Worm (Caenorhabditis elegans) whole organism, young adult: ENCODE measurements around the gene Y45G12B.3.

Experiments used
- C06A6.2 ChIP-seq: fragments of 200-800 bp; sonication (Bioruptor generic); conservative IDR thresholded peaks from 2 replicates; pipeline ENCODE4 v1.3.6; 2022; ENCODE audit warnings: missing genetic modification characterization, missing compliant biosample characterization
- Y53F4B.3 ChIP-seq: fragments of 200-800 bp; sonication (Bioruptor generic); IDR thresholded peaks from 2 replicates; pipeline ENCODE4 v1.3.6; 2022; ENCODE audit warnings: missing genetic modification reagents, missing genetic modification characterization, missing compliant biosample characterization
- Y53G8AR.9 ChIP-seq: fragments of 200-800 bp; sonication (Bioruptor generic); conservative IDR thresholded peaks from 2 replicates; pipeline ENCODE4 v1.3.6; 2022; ENCODE audit warnings: missing genetic modification reagents, missing genetic modification characterization, missing compliant biosample characterization
- Y95B8A.8 ChIP-seq: fragments of 200-800 bp; sonication (Bioruptor generic); IDR thresholded peaks from 2 replicates; pipeline ENCODE4 v1.3.6; 2022; ENCODE audit warnings: missing genetic modification reagents, missing genetic modification characterization, missing compliant biosample characterization
- ama-1 ChIP-seq, 3 experiments: fragments of 150-350 bp in 1 of 3; sonication (generic microtip) in 2 of 3; optimal IDR thresholded peaks; 2 replicates each; lab custom pipeline; 2014 to 2018; ENCODE audit warnings: missing biosample characterization in 2 of 3, missing genetic modification characterization in 2 of 3, missing genetic modification reagents in 2 of 3
- gei-17 ChIP-seq: fragments of 200-800 bp; sonication (Bioruptor generic); optimal IDR thresholded peaks from 2 replicates; lab custom pipeline; 2018; ENCODE audit warnings: mild to moderate bottlenecking, missing genetic modification characterization, missing compliant biosample characterization
- him-1 ChIP-seq: sonication (generic microtip); optimal IDR thresholded peaks from 2 replicates; lab custom pipeline; 2016; ENCODE audit warnings: missing genotype, missing genetic modification reagents, missing genetic modification characterization, missing compliant biosample characterization
- hlh-12 ChIP-seq: sonication (generic microtip); optimal IDR thresholded peaks from 2 replicates; lab custom pipeline; 2016; ENCODE audit warnings: missing genetic modification characterization, missing compliant biosample characterization
- hmg-20 ChIP-seq: fragments of 200-800 bp; sonication (Bioruptor generic); IDR thresholded peaks from 2 replicates; pipeline ENCODE4 v1.3.6; 2022; ENCODE audit warnings: missing genetic modification reagents, missing genetic modification characterization, missing compliant biosample characterization
- lsy-27 ChIP-seq: sonication (generic microtip); optimal IDR thresholded peaks from 2 replicates; lab custom pipeline; 2017; ENCODE audit warnings: missing genetic modification characterization, mild to moderate bottlenecking, missing compliant biosample characterization, antibody characterized with exemption, missing genotype, borderline replicate concordance; ENCODE audit not compliant: insufficient read depth
- nfya-2 ChIP-seq: fragments of 200-800 bp; sonication (Bioruptor generic); IDR thresholded peaks from 2 replicates; pipeline ENCODE4 v1.3.6; 2022; ENCODE audit warnings: missing genetic modification reagents, missing genetic modification characterization, missing compliant biosample characterization
- snpc-1.1 ChIP-seq: sonication (generic microtip); optimal IDR thresholded peaks from 2 replicates; lab custom pipeline; 2017; ENCODE audit warnings: missing genetic modification characterization, mild to moderate bottlenecking, missing compliant biosample characterization, antibody characterized with exemption, moderate library complexity, missing genotype, missing genetic modification reagents; ENCODE audit not compliant: insufficient read depth
- zim-3 ChIP-seq: sonication (generic microtip); optimal IDR thresholded peaks from 2 replicates; lab custom pipeline; 2017; ENCODE audit warnings: mild to moderate bottlenecking, missing genetic modification characterization, moderate library complexity, missing compliant biosample characterization
- ztf-28 ChIP-seq: fragments of 200-800 bp; sonication (Bioruptor generic); IDR thresholded peaks from 2 replicates; pipeline ENCODE4 v1.3.6; 2022; ENCODE audit warnings: missing genetic modification reagents, missing genetic modification characterization, missing compliant biosample characterization

DNA sequence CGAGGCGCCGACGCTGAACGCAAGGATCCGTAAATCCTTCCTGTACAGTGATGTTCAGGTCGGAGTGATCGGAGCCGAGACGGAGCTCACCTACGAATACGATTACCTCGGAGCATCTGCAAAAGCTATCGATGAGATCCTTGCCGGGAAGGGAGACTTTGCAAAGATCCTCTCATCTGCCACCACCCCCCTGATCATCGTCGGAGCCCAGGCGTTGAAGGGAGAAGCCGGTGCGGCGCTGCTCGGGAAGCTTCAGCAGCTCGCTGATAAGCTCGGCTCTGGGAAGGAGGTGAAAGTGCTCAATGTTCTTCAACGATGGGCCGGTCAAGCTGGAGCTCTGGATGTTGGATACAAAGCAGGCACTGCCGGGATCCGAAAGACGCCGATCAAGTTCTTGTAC, 7.2 kb upstream of the Y45G12B.3 start:
- TF ChIP-seq C06A6.2 (no peak), zim-3 (tag; lab: Kevin White, UChicago) (no peak), ztf-28 (no peak), Y53G8AR.9 (no peak), Y95B8A.8 (no peak), Y53F4B.3 (GFP tag; lab: Robert Waterston, UW) (no peak), nfya-2 (GFP tag; lab: Robert Waterston, UW) (no peak), him-1 (tag; lab: Kevin White, UChicago) (no peak), lsy-27 (tag; lab: Kevin White, UChicago) (no peak), hlh-12 (tag; lab: Kevin White, UChicago) (no peak), gei-17 (GFP tag; lab: Kevin White, UChicago) (no peak), ama-1 (optimal IDR thresholded peaks at IDR 0.05; lab: Kevin White, UChicago) (no peak), ama-1 (GFP tag; optimal IDR thresholded peaks at IDR 0.05; lab: Kevin White, UChicago) (no peak), hmg-20 (GFP tag; lab: Robert Waterston, UW) (no peak), snpc-1.1 (tag; lab: Kevin White, UChicago) (no peak)
